Worm (Caenorhabditis elegans): Measurements from ENCODE around the gene mbr-1.
A peak's percentile ranks its signal among the peaks of the same experiment; 100 is the strongest.

Gene mbr-1

ce11 chrX:10770988-10771496 is 49.2 kb upstream of the mbr-1 start (continued):
- TF ChIP-seq zip-4 (GFP tag; optimal IDR thresholded peaks at IDR 0.05): peak; percentile 29
- peak; percentile 50 for TF ChIP-seq isw-1 (GFP tag; IDR thresholded peaks at IDR 0.05)
- no peak for TF ChIP-seq nhr-76 (tag; optimal IDR thresholded peaks at IDR 0.05)
- no peak for TF ChIP-seq ceh-90 (tag; optimal IDR thresholded peaks at IDR 0.05)
- peak; percentile 78 for TF ChIP-seq nhr-11 (tag; optimal IDR thresholded peaks at IDR 0.05)
- peak; percentile 75 for TF ChIP-seq xbp-1 (tag; optimal IDR thresholded peaks at IDR 0.05)
- no peak for TF ChIP-seq nhr-28 (tag; optimal IDR thresholded peaks at IDR 0.05)
- TF ChIP-seq efl-3 (GFP tag; optimal IDR thresholded peaks at IDR 0.05): no peak
- peak; percentile 22 to 31 (median 24) for TF ChIP-seq dpl-1 (GFP tag; optimal IDR thresholded peaks at IDR 0.05)
- TF ChIP-seq nhr-19 (GFP tag; conservative IDR thresholded peaks at IDR 0.05): peak; percentile 89
- no peak for TF ChIP-seq alr-1 (tag; optimal IDR thresholded peaks at IDR 0.05; ENCODE audit: borderline replicate concordance)
- TF ChIP-seq Y116A8C.19 (tag; optimal IDR thresholded peaks at IDR 0.05; ENCODE audit: borderline replicate concordance): no peak
- TF ChIP-seq unc-86 (tag; optimal IDR thresholded peaks at IDR 0.05): peak; percentile 73
- TF ChIP-seq unc-130 (tag; optimal IDR thresholded peaks at IDR 0.05): peak; percentile 60
- peak; percentile 71 for TF ChIP-seq nhr-77 (tag; optimal IDR thresholded peaks at IDR 0.05)
- TF ChIP-seq lin-13 (GFP tag; optimal IDR thresholded peaks at IDR 0.05): peak; percentile 74
- TF ChIP-seq nhr-20 (tag; optimal IDR thresholded peaks at IDR 0.05): peak; percentile 98
- TF ChIP-seq ceh-82 (tag; optimal IDR thresholded peaks at IDR 0.05): peak; percentile 8 to 78 (median 55)
- peak; percentile 34; the same call in 1 of the 2 replicates for TF ChIP-seq unc-98 (GFP tag; IDR thresholded peaks at IDR 0.05)
- TF ChIP-seq mdl-1 (tag; optimal IDR thresholded peaks at IDR 0.05): peak; percentile 49 to 88
- peak; percentile 89 for TF ChIP-seq egl-13 (tag; optimal IDR thresholded peaks at IDR 0.05)
- no peak for TF ChIP-seq ces-1 (GFP tag; optimal IDR thresholded peaks at IDR 0.05)
- peak; percentile 75 for TF ChIP-seq sox-4 (tag; optimal IDR thresholded peaks at IDR 0.05)
- TF ChIP-seq lin-15B (tag; optimal IDR thresholded peaks at IDR 0.05): no peak
- TF ChIP-seq pax-3 (tag; optimal IDR thresholded peaks at IDR 0.05): peak; percentile 69
- peak; percentile 50 to 55 for TF ChIP-seq efl-1 (optimal IDR thresholded peaks at IDR 0.05)
- peak; percentile 19 to 87 for TF ChIP-seq efl-1 (GFP tag; optimal IDR thresholded peaks at IDR 0.05 in 1 of 2)
- TF ChIP-seq grh-1 (GFP tag; IDR thresholded peaks at IDR 0.05): peak; percentile 61
- peak; percentile 85 for TF ChIP-seq mep-1 (tag; optimal IDR thresholded peaks at IDR 0.05)
- peak; percentile 85 for TF ChIP-seq nhr-237 (tag; optimal IDR thresholded peaks at IDR 0.05)
- TF ChIP-seq unc-30 (tag; optimal IDR thresholded peaks at IDR 0.05): no peak
- TF ChIP-seq fkh-4 (tag; optimal IDR thresholded peaks at IDR 0.05; ENCODE audit: borderline replicate concordance): no peak
- TF ChIP-seq jun-1 (tag; optimal IDR thresholded peaks at IDR 0.05): peak; percentile 65
- peak; percentile 76 for TF ChIP-seq fkh-10 (GFP tag; optimal IDR thresholded peaks at IDR 0.05)
- peak; percentile 45 for TF ChIP-seq pag-3 (tag; optimal IDR thresholded peaks at IDR 0.05; ENCODE audit: borderline replicate concordance, insufficient read depth)
- peak; percentile 95 for TF ChIP-seq snu-23 (GFP tag; optimal IDR thresholded peaks at IDR 0.05)
- peak; percentile 74 for TF ChIP-seq dsc-1 (tag; optimal IDR thresholded peaks at IDR 0.05)
- no peak for TF ChIP-seq unc-62 (GFP tag; optimal IDR thresholded peaks at IDR 0.05)
- TF ChIP-seq hlh-17 (GFP tag; optimal IDR thresholded peaks at IDR 0.05; ENCODE audit: borderline replicate concordance): no peak
- no peak for TF ChIP-seq ceh-63 (GFP tag; optimal IDR thresholded peaks at IDR 0.05)

ce11 chrX:10769959-10770358 is 48.1 kb upstream of the mbr-1 start:
- TF ChIP-seq nhr-77 (tag; optimal IDR thresholded peaks at IDR 0.05): peak; percentile 1
- no peak for TF ChIP-seq fkh-8 (tag; optimal IDR thresholded peaks at IDR 0.05)
- no peak for TF ChIP-seq C04F5.9 (tag; optimal IDR thresholded peaks at IDR 0.05)
- TF ChIP-seq lin-14 (GFP tag; optimal IDR thresholded peaks at IDR 0.05): peak; percentile 17
